Worm (Caenorhabditis elegans) whole organism, dauer: ENCODE results near the gene ZK892.4.

Experiments
- unc-62 ChIP-seq: sonication (generic microtip); optimal IDR thresholded peaks from 2 replicates; lab custom pipeline; 2017; ENCODE audit warnings: missing biosample characterization, missing genetic modification reagents, missing genetic modification characterization

Gene ZK892.4

DNA sequence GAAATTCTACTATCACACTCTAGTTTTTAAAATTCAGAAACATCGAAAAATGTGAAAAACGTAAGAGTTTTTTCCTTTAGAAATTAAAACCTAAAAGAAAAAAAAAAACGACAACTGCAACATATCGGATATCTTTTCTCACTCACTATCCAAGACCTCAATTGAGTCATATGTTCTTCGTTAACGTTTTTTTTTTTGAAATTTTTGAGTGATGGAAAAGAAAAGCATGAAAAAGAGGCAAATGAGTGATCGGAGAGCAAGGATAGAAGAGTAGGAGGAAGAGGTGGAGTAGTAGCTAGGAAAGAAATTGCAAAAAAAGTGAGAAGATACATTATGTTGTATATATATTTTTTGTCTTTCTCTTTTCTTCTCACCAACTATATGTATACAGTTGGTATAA, 16.8 kb upstream of the ZK892.4 start:
- no peak for TF ChIP-seq unc-62 (GFP tag; lab: Kevin White, UChicago)

DNA sequence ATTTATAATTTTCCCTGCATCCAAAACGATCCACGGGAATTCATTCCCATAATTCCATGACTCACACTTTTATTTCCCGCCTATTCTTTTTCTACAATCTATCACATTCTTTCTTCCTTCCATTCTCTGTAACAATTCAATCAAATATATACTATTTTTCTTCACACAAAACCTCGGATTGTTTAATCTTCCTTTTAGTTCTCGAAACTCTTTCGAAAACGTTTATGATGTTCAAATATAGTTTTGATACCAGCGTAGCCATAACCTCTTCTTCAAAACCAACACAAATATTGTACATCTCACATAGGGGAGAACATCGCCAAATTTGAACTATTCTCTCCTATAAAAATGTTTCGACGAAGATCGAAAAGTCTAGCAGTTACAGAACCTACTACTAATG, 15.6 kb upstream of the ZK892.4 start, which contains the start of gene lec-3:
lec-3 (plus strand) TSS at position 301 of the 400 bp plus-strand sequence.
- TF ChIP-seq unc-62 (GFP tag; lab: Kevin White, UChicago): no peak

DNA sequence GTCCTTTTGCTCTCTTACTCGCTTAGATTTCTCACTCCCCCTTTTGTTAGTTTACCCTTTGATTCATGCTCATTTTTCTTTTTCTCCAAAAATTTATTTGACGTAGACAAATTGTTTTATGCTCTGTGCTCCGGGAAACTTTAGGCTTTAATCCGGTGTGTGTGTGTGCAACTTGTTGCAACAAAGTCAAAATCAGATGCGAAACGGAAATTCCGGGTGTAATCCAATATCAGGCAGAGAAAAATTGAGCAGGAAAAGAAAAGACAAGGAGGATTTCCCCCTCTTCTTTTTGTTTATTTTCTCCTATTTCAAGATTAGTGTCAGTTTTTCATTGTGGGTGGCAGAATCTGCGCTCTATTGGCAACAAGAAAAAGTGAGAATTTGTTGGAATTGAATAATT, 13.9 kb upstream of the ZK892.4 start:
- no peak for TF ChIP-seq unc-62 (GFP tag; lab: Kevin White, UChicago)

DNA sequence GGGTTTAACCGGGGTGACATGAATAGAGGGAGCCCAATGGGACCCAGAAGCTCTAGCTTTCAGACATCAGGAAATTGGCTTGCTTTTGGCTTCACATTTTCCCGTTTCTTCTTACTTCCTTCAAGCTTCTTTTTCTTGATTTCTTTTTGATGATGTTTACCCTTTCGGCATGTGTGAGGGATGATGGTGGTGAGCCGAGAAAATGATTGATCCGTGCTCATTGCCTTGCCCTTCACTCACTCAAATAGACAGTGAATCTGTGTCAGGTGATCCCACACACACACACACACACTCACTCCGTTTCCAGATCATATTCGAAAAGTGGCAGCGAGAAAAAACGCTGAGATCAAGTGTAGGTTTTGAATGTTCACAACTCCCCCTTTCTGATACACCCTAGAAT, 11.7 kb upstream of the ZK892.4 start:
- no peak for TF ChIP-seq unc-62 (GFP tag; lab: Kevin White, UChicago)

DNA sequence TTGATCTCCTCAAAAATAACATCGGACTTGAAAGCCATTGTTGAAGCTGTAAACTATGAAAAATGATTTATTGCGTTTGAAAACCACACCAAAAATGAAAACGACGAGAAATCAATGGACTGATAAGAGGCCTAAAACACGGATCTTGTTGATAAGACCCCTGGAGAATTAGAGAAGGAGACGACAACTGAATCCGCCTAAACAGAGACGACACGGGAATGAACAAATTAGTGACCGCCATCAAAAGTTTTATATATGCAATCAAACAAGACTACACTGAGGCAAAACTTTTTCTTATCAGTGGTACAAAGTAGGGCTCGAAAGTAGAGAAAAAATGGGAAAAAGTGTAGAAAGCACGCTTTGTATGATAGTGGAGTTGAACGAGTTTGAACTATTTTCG, 5.3 kb upstream of the ZK892.4 start, which contains the start of gene nlt-1:
nlt-1 (minus strand) TSS at position 78 of the 400 bp plus-strand sequence.
- no peak for TF ChIP-seq unc-62 (GFP tag; lab: Kevin White, UChicago)

- TF ChIP-seq unc-62 (GFP tag; lab: Kevin White, UChicago): no peak
Observed at ce11 chrII:10001546-10001945, 4.8 kb upstream of the ZK892.4 start, which contains the start of gene ZK892.3. Gene ZK892.3, plus strand, starts transcription at chrII:10001846.

DNA sequence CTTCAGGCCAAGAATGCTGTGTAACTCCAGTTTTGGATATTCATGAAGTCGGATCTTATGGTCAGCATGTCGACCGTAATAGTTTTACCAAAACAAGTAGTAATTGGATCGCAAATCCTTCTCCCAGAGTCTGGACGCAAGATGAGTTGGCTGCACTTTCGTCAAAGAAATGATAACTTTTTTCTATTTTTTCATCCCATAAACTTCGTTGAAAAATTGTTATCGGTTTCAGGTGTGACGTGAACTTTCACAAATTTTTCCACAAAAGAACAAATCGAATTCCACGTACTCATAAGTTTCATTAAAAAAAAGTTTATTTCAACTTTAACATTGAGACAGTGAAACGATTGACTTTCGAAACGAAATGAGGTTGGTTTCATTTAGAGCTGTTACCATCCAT, 1.6 kb downstream of the ZK892.4 start, which contains the start of gene ZK892.5:
ZK892.5 (plus strand) TSS at position 301 of the 400 bp plus-strand sequence.
- no peak for TF ChIP-seq unc-62 (GFP tag; lab: Kevin White, UChicago)

DNA sequence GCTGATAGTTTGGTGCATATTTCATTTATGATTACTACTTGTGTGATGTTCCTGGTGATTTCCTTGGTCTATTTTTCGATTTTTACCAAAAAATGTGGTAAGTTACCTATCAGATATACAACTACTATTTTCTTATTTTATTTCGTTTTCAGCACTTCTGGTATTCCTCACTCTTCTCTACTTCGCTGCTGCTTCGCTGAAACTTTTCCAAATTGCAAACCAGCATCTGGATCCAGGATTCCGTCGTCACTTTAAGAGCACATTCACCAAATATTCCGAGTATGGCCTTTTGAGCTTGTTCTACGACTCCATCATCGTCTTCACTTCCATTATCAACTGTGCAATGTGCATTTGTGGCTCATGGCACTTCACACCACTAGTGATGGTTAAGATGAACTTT, 2.2 kb downstream of the ZK892.4 start:
- no peak for TF ChIP-seq unc-62 (GFP tag; lab: Kevin White, UChicago)

- TF ChIP-seq unc-62 (GFP tag; lab: Kevin White, UChicago): no peak
Observed at ce11 chrII:10010914-10011313, 4.5 kb downstream of the ZK892.4 start.

ce11 chrII:10011733-10012132, 5.4 kb downstream of the ZK892.4 start:
- TF ChIP-seq unc-62 (GFP tag; lab: Kevin White, UChicago): no peak

ce11 chrII:10012490-10012889, 6.1 kb downstream of the ZK892.4 start:
- no peak for TF ChIP-seq unc-62 (GFP tag; lab: Kevin White, UChicago)

ce11 chrII:10014384-10014783, 8.0 kb downstream of the ZK892.4 start:
- no peak for TF ChIP-seq unc-62 (GFP tag; lab: Kevin White, UChicago)

DNA sequence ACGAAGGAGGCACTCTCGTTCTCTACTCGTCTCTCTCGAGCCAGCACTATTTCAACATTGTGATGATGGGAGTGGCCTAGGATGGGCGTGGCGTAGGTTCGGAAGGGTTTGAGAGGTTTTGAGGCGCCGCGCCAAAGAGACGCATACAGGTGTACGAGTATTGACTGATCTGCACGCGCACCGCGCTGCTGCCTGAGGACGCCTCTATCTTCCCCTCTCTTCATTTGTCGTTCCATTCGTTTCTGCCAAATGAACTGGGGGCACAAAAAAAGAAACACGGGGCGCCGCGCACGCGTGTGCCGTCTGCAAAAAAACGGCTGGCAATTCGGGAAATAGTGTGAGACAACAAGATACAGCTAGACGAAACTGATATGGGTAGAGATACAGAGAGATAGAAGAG, 9.6 kb downstream of the ZK892.4 start, which contains the start of gene lec-2:
lec-2 (minus strand) TSS at position 171 of the 400 bp plus-strand sequence.
- TF ChIP-seq unc-62 (GFP tag; lab: Kevin White, UChicago): no peak

DNA sequence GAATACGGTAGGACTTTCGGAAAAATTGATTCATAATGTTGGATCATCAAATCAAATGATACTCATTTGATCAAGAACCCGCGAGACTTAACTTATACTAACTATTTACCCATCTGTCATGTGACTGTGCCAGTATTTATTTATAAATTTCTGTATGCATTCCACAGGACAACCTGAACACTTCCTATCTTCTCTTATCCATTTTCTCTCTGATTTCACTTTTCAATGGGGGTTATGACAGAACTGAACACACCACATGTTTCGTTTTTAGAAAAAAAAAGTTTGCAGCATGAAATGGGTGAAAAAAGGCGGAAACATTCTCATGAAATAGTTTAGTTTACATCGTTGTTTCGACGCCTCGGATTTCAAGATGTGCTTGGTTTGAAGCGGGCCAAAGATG, 11.2 kb downstream of the ZK892.4 start:
- TF ChIP-seq unc-62 (GFP tag; lab: Kevin White, UChicago): no peak

DNA sequence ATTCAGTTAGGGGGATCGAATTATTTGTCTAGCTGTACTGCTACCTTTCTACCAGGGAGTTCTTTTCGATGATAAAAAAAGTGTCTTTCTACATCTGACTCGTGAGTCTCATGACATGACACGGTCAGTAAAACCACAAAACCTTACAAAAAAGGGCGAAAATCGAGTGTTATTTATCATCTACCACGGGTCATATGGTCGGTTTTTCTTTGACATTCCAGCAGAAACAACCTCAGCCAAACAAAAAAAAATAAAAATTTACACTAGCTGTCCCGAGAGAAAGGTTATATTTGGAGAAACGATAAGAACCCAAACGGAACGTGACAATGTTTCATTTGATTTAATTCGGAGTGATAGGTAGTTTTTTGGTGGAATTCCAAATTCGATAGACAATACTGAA, 13.3 kb downstream of the ZK892.4 start:
- TF ChIP-seq unc-62 (GFP tag; lab: Kevin White, UChicago): no peak

DNA sequence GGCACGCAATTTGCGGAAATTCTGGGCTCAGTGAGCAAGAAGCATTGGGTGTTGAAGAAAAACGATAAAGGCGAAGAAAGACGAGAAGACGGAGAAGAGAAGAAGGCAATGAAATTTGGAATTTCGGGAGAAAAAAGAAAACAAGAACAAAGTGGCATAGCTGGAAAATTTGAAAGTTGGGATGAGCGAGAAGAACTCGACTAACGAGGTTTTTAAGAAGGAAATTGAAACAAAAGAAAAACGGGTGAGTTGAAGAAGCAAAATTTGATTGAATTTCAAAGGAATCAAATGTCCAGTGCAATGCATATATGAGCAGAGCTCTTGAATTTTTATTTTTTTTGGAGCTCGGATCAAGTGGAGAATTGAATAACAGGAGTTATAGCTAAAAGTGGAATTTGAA, 15.4 kb downstream of the ZK892.4 start:
- no peak for TF ChIP-seq unc-62 (GFP tag; lab: Kevin White, UChicago)

DNA sequence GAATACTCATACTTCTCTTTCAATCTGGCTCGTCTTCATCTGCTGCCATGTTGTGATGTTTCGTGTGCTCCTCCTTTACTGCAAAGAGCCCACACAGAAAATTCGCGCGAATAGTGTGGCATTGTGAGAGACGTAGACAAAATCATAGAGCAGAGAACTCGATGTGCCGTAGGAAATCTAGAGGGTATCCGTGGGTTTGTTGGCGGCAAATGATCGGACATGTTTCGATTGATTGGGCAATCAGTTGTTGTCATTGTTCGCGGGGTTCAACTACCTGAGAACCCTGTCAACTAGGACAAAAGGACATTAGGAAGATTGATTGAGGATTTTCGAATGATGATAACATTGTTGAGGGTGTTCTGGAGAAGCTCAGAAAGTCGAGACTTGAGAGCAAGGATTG, 18.7 kb downstream of the ZK892.4 start:
- TF ChIP-seq unc-62 (GFP tag; lab: Kevin White, UChicago): no peak

ce11 chrII:10028195-10028594, 21.8 kb downstream of the ZK892.4 start, which contains the start of gene F52H3.6:
Gene F52H3.6, minus strand, starts transcription at chrII:10028422.
- no peak for TF ChIP-seq unc-62 (GFP tag; lab: Kevin White, UChicago)
